Worm (Caenorhabditis elegans) whole organism, late embryonic: ENCODE data around the gene ZK1307.2.

Experiments used
- C08G9.2 ChIP-seq: sonication (generic microtip); optimal IDR thresholded peaks from 2 replicates; lab custom pipeline; 2016; ENCODE audit warnings: mild to moderate bottlenecking, missing genetic modification characterization, moderate library complexity, missing compliant biosample characterization
- K02D7.2 ChIP-seq: sonication (generic microtip); optimal IDR thresholded peaks from 2 replicates; lab custom pipeline; 2017; ENCODE audit warnings: mild to moderate bottlenecking, missing genetic modification characterization, missing compliant biosample characterization
- hlh-15 ChIP-seq: sonication (generic microtip); optimal IDR thresholded peaks from 2 replicates; lab custom pipeline; 2016; ENCODE audit warnings: missing genetic modification characterization, missing compliant biosample characterization
- sox-2 ChIP-seq: fragments of 200-800 bp; sonication (Bioruptor generic); IDR thresholded peaks from 2 replicates; pipeline ENCODE4 v1.3.6; 2022; ENCODE audit warnings: missing genetic modification reagents, missing genetic modification characterization, missing compliant biosample characterization
- syd-9 ChIP-seq: sonication (generic microtip); optimal IDR thresholded peaks from 2 replicates; lab custom pipeline; 2016; ENCODE audit warnings: mild to moderate bottlenecking, missing genetic modification characterization, moderate library complexity, missing compliant biosample characterization

DNA sequence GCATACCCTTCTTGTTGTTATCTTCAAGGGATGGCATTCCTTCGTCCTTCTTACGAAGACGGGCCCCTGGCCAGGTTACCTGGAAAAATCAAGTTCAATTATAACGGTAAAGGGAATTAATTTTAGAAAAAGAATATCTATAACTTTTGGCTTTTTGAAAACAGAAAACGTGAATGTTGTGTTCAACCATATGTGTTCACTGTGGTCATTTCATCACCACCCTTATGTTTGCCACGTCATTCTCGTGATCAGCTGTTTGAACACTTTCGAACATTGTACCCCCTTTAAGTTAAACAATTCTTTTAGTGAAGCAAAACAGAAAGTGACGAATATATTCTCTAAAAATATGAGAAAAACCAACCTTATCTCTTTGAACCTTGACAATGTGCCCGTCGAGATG lies 35.0 kb downstream of the ZK1307.2 start:
- TF ChIP-seq syd-9 (tag; lab: Kevin White, UChicago) (no peak), sox-2 (GFP tag; lab: Robert Waterston, UW) (no peak), K02D7.2 (tag; lab: Kevin White, UChicago) (no peak), hlh-15 (tag; lab: Kevin White, UChicago) (no peak), C08G9.2 (tag; lab: Kevin White, UChicago) (no peak)
